Fruit fly (Drosophila melanogaster): ENCODE data around the gene CG9016.
A peak's percentile ranks its signal among the peaks of the same experiment; 100 is the strongest.

The CG9016 gene

dm6 chr2L:5972005-5972404 lies 48.6 kb upstream of the CG9016 start (continued):
- TF ChIP-seq CG15514 (GFP tag; optimal IDR thresholded peaks at IDR 0.05) (peak; percentile 2), CG9437 (GFP tag; optimal IDR thresholded peaks at IDR 0.05) (no peak), Hr51 (GFP tag; optimal IDR thresholded peaks at IDR 0.05) (peak; percentile 7 to 54), bcd (GFP tag; optimal IDR thresholded peaks at IDR 0.05) (peak; percentile 29), CG14441 (GFP tag; IDR thresholded peaks at IDR 0.05) (peak; percentile 45; the same call in 1 of the 2 replicates), Rfx (GFP tag; IDR thresholded peaks at IDR 0.05) (peak; percentile 81), H15 (GFP tag; IDR thresholded peaks at IDR 0.05) (peak; percentile 36; the same call in 1 of the 3 replicates), dimm (GFP tag; IDR thresholded peaks at IDR 0.05) (no peak), CG9727 (GFP tag; optimal IDR thresholded peaks at IDR 0.05) (peak; percentile 43), CG13424 (tag; optimal IDR thresholded peaks at IDR 0.05) (peak; percentile 35), Dek (tag; optimal IDR thresholded peaks at IDR 0.05) (peak; percentile 12), CG10366 (GFP tag; IDR thresholded peaks at IDR 0.05) (peak; percentile 50), grau (tag; optimal IDR thresholded peaks at IDR 0.05) (peak; percentile 53), CG18619 (GFP tag; optimal IDR thresholded peaks at IDR 0.05) (peak; percentile 19), CG8290 (GFP tag; optimal IDR thresholded peaks at IDR 0.05) (no peak), CG8290 (tag; optimal IDR thresholded peaks at IDR 0.05) (peak in 1 of 2 experiments; percentile 60), CG17328 (GFP tag; IDR thresholded peaks at IDR 0.05) (peak; percentile 41; the same call in 1 of the 2 replicates), CG30403 (GFP tag; optimal IDR thresholded peaks at IDR 0.05) (peak; percentile 56), lbe (GFP tag; optimal IDR thresholded peaks at IDR 0.05) (peak; percentile 61), trem (tag; optimal IDR thresholded peaks at IDR 0.05) (no peak), CG2120 (GFP tag; optimal IDR thresholded peaks at IDR 0.05) (peak; percentile 57), pan (optimal IDR thresholded peaks at IDR 0.05) (no peak), pan (GFP tag; optimal IDR thresholded peaks at IDR 0.05 in 1 of 2, IDR thresholded peaks at IDR 0.05 in 1 of 2) (peak in 1 of 2 experiments; percentile 17), CG17361 (GFP tag; IDR thresholded peaks at IDR 0.05) (0 out of 3 replicates have a peak, but pooled peaks have one; percentile 41), twi (tag; optimal IDR thresholded peaks at IDR 0.05) (no peak), CG31365 (tag; optimal IDR thresholded peaks at IDR 0.05) (no peak), CG17359 (tag; optimal IDR thresholded peaks at IDR 0.05) (peak; percentile 24), CG18476 (GFP tag; optimal IDR thresholded peaks at IDR 0.05) (peak; percentile 12), seq (GFP tag; IDR thresholded peaks at IDR 0.05) (peak; percentile 63), CG18764 (GFP tag; optimal IDR thresholded peaks at IDR 0.05) (no peak), HLH3B (GFP tag; IDR thresholded peaks at IDR 0.05) (peak; percentile 26; the same call in 1 of the 2 replicates), CG8765 (GFP tag; IDR thresholded peaks at IDR 0.05) (no peak), CG1233 (GFP tag; optimal IDR thresholded peaks at IDR 0.05) (peak; percentile 9), Mad (GFP tag; optimal IDR thresholded peaks at IDR 0.05) (peak; percentile 9), chm (GFP tag; IDR thresholded peaks at IDR 0.05) (peak; percentile 73), Atf6 (GFP tag; IDR thresholded peaks at IDR 0.05) (peak; percentile 65), CG18262 (tag; optimal IDR thresholded peaks at IDR 0.05) (peak; percentile 5), Sox102F (GFP tag; optimal IDR thresholded peaks at IDR 0.05) (peak; percentile 66), dysf (GFP tag; IDR thresholded peaks at IDR 0.05) (peak; percentile 69; the same call in 2 of the 3 replicates), caup (GFP tag; optimal IDR thresholded peaks at IDR 0.05; ENCODE audit: severe bottlenecking) (peak; percentile 21), D19B (GFP tag; optimal IDR thresholded peaks at IDR 0.05) (peak; percentile 96), corto (GFP tag; optimal IDR thresholded peaks at IDR 0.05) (no peak), tgo (GFP tag; IDR thresholded peaks at IDR 0.05) (peak; percentile 76), Bdp1 (GFP tag; optimal IDR thresholded peaks at IDR 0.05) (no peak), danr (GFP tag; IDR thresholded peaks at IDR 0.05) (peak; percentile 22; the same call in 1 of the 2 replicates), CG2116 (GFP tag; optimal IDR thresholded peaks at IDR 0.05) (peak; percentile 4), ttk (GFP tag; IDR thresholded peaks at IDR 0.05) (peak; percentile 39; the same call in 1 of the 2 replicates), mirr (GFP tag; optimal IDR thresholded peaks at IDR 0.05) (no peak), CG9609 (GFP tag; optimal IDR thresholded peaks at IDR 0.05) (peak; percentile 20), CG5180 (GFP tag; optimal IDR thresholded peaks at IDR 0.05) (no peak), tna (GFP tag; IDR thresholded peaks at IDR 0.05; ENCODE audit: partially characterized antibody) (no peak)

All from whole organism, embryonic.